Worm (Caenorhabditis elegans) whole organism, early embryonic: Measurements from ENCODE around the gene C05C9.1.

Experiments used
- ama-1 ChIP-seq: fragments of 150-350 bp; optimal IDR thresholded peaks from 2 replicates; lab custom pipeline; 2014
- flt-1 ChIP-seq: fragments of 200-800 bp; sonication (Bioruptor generic); IDR thresholded peaks from 2 replicates; pipeline ENCODE4 v1.3.6; 2022; ENCODE audit warnings: missing genetic modification characterization, missing compliant biosample characterization
- hnd-1 ChIP-seq: sonication (generic microtip); optimal IDR thresholded peaks from 2 replicates; lab custom pipeline; 2016; ENCODE audit warnings: missing genetic modification characterization, missing compliant biosample characterization
- sea-1 ChIP-seq: fragments of 200-800 bp; sonication (Bioruptor generic); conservative IDR thresholded peaks from 2 replicates; pipeline ENCODE4 v1.3.6; 2022; ENCODE audit warnings: missing genetic modification characterization, missing compliant biosample characterization

DNA sequence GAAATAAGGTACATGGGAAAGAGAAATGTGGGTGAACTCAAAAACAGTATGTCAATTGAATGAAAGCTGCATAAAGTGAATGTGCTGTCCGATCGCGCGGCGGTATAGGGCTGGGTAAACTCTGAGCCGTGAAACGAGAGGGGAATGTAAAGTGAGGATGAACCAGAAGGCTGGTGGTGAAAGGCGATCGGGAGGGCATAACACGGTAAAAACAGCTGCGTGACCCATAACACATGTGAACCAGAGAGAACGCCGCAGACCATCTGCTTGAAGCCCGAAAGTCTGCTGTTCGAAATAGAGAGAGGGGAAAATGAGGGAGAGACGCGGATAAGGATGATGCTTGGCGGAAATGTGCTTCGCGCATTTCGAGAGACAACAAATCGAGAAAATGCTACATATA lies 49.8 kb downstream of the C05C9.1 start:
- TF ChIP-seq ama-1 (lab: Kevin White, UChicago) (no peak), hnd-1 (tag; lab: Kevin White, UChicago) (no peak), flt-1 (no peak), sea-1 (no peak)
